Worm (Caenorhabditis elegans): ENCODE data around the gene drp-1.

ce11 chrIV:5574033-5574432 is 35.7 kb downstream of the drp-1 start, which contains the start of gene T12E12.6:
- TF ChIP-seq nhr-11 (tag; optimal IDR thresholded peaks at IDR 0.05) (no peak), mec-3 (tag; optimal IDR thresholded peaks at IDR 0.05; ENCODE audit: borderline replicate concordance) (no peak), K09A11.1 (tag; optimal IDR thresholded peaks at IDR 0.05; ENCODE audit: insufficient read depth) (no peak), K02D7.2 (tag; optimal IDR thresholded peaks at IDR 0.05) (no peak), lim-6 (tag; optimal IDR thresholded peaks at IDR 0.05) (no peak), elt-2 (tag; optimal IDR thresholded peaks at IDR 0.05) (no peak), ceh-45 (GFP tag; IDR thresholded peaks at IDR 0.05) (no peak), nfya-1 (tag; optimal IDR thresholded peaks at IDR 0.05) (no peak), ceh-19 (GFP tag; optimal IDR thresholded peaks at IDR 0.05) (no peak), che-1 (tag; optimal IDR thresholded peaks at IDR 0.05) (no peak), ztf-16 (tag; optimal IDR thresholded peaks at IDR 0.05) (no peak), ets-4 (tag; optimal IDR thresholded peaks at IDR 0.05) (no peak)

Measured in whole organism, late embryonic.